Worm (Caenorhabditis elegans): ENCODE results near the gene fbf-1.

- TF ChIP-seq lin-13 (GFP tag; optimal IDR thresholded peaks at IDR 0.05) (no peak), unc-55 (GFP tag; optimal IDR thresholded peaks at IDR 0.05) (no peak), elt-1 (tag; optimal IDR thresholded peaks at IDR 0.05) (no peak), ceh-82 (tag; optimal IDR thresholded peaks at IDR 0.05) (no peak), nhr-77 (tag; optimal IDR thresholded peaks at IDR 0.05) (no peak), ZK546.5 (tag; optimal IDR thresholded peaks at IDR 0.05) (no peak), elt-3 (tag; optimal IDR thresholded peaks at IDR 0.05) (no peak), blmp-1 (tag; optimal IDR thresholded peaks at IDR 0.05; ENCODE audit: insufficient read depth) (no peak), nhr-23 (tag; optimal IDR thresholded peaks at IDR 0.05) (no peak), fos-1 (tag; optimal IDR thresholded peaks at IDR 0.05) (no peak), zag-1 (tag; optimal IDR thresholded peaks at IDR 0.05) (no peak), aly-2 (tag; optimal IDR thresholded peaks at IDR 0.05) (no peak), ama-1 (optimal IDR thresholded peaks at IDR 0.05) (no peak), crh-2 (tag; optimal IDR thresholded peaks at IDR 0.05) (no peak)
Measured at ce11 chrII:6123513-6123912, 42.9 kb upstream of the fbf-1 start, which contains the start of gene C29H12.2.
